Worm (Caenorhabditis elegans): Measurements from ENCODE around the gene tag-281.
A peak's percentile ranks its signal among the peaks of the same experiment; 100 is the strongest.

The tag-281 gene

DNA sequence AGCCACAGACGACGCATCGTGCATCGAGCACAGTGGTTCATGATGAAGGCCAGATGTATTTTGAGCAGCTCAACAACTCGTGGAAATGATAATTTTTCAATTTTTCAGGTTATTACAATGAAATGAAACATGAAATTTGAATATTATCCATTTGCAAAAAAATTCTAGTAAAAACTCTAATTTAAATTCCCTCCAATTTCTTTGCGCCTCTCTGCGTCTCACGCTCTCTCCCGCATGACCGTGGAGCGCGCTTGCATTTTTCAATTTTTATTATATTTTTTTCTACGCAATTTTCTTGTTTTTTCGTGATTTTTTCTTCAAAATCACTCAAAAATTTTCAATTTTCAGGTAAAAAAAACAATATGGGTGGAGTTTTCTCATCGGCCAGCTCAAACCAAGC, at the start of gene tag-281:
Gene tag-281, plus strand, starts transcription at position 340 of the 400 bp plus-strand sequence.
- peak; percentile 68 for TF ChIP-seq nfya-1 (tag; optimal IDR thresholded peaks at IDR 0.05)
- peak; percentile 47 for TF ChIP-seq unc-42 (tag; optimal IDR thresholded peaks at IDR 0.05)
- TF ChIP-seq hlh-13 (GFP tag; optimal IDR thresholded peaks at IDR 0.05) = no peak
- TF ChIP-seq pat-9 (tag; optimal IDR thresholded peaks at IDR 0.05) = no peak
- no peak for TF ChIP-seq rnt-1 (tag; optimal IDR thresholded peaks at IDR 0.05)
- TF ChIP-seq ceh-34 (tag; optimal IDR thresholded peaks at IDR 0.05) = peak; percentile 12
- no peak for TF ChIP-seq sdc-2 (tag; optimal IDR thresholded peaks at IDR 0.05)
- TF ChIP-seq eyg-1 (tag; optimal IDR thresholded peaks at IDR 0.05) = no peak
- TF ChIP-seq pax-1 (tag; optimal IDR thresholded peaks at IDR 0.05) = peak; percentile 6
- peak; percentile 25 for TF ChIP-seq ceh-18 (tag; optimal IDR thresholded peaks at IDR 0.05)
- TF ChIP-seq pqm-1 (tag; optimal IDR thresholded peaks at IDR 0.05) = no peak
- no peak for TF ChIP-seq odd-2 (tag; optimal IDR thresholded peaks at IDR 0.05)
- TF ChIP-seq elt-2 (tag; optimal IDR thresholded peaks at IDR 0.05) = no peak
- TF ChIP-seq ceh-48 (tag; optimal IDR thresholded peaks at IDR 0.05) = peak; percentile 3
- peak; percentile 15 for TF ChIP-seq ceh-31 (tag; optimal IDR thresholded peaks at IDR 0.05)
- TF ChIP-seq unc-86 (tag; optimal IDR thresholded peaks at IDR 0.05) = peak; percentile 21

DNA sequence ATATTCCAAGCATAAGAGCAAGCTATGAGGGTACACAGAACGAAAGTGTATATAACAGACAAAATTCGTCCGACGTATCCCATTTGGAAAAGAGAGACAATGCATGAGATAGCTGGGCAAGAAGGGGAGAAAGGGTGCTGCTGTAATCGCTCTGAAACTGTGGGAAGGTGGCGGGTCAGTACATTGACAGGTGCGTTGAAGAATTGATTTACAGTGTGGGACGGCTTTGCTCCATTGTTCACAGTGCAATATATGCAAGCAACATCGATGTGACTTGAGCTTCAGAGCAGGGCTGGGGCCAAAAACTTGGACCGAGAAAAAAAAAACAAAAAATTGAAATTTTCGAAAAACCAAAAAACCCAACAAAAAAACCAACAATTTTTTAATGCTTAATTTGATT, 49.5 kb upstream of the tag-281 start, which contains the start of gene F57G9.3:
Gene F57G9.3, minus strand, starts transcription at position 101 of the 400 bp plus-strand sequence.
- TF ChIP-seq che-1 (tag; optimal IDR thresholded peaks at IDR 0.05) (no peak), ceh-48 (tag; optimal IDR thresholded peaks at IDR 0.05) (no peak), odd-2 (tag; optimal IDR thresholded peaks at IDR 0.05) (no peak), hlh-13 (GFP tag; optimal IDR thresholded peaks at IDR 0.05) (no peak), pha-2 (tag; optimal IDR thresholded peaks at IDR 0.05) (no peak)

DNA sequence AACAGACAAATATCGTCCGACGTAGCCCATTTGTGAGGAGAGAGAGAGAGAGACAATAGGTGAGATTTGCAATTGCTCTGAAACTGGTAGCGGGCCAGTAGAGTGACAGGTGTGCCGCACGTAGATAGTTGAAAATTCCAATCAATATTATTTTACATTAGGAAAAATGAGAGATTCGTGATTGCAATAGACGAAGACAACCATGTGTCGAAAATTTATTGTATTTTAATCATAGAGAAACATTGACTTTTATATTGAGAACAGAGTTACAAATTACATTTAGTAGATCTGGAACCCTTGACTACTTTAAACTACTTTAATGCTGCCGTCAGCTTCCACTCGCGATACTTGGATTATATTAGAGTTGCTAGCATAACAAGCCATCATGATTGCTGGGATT, 47.1 kb upstream of the tag-281 start, which contains the start of gene Y57A10C.1:
Gene Y57A10C.1, minus strand, starts transcription at position 101 of the 400 bp plus-strand sequence.
- no peak for TF ChIP-seq ahr-1 (tag; optimal IDR thresholded peaks at IDR 0.05)
- no peak for TF ChIP-seq sox-4 (tag; optimal IDR thresholded peaks at IDR 0.05)
- TF ChIP-seq eyg-1 (tag; optimal IDR thresholded peaks at IDR 0.05) = no peak
- TF ChIP-seq elt-4 (tag; optimal IDR thresholded peaks at IDR 0.05) = no peak
- no peak for TF ChIP-seq sox-2 (GFP tag; IDR thresholded peaks at IDR 0.05)
- no peak for TF ChIP-seq ceh-6 (GFP tag; optimal IDR thresholded peaks at IDR 0.05)
- TF ChIP-seq hlh-15 (tag; optimal IDR thresholded peaks at IDR 0.05) = no peak
- TF ChIP-seq ceh-45 (GFP tag; IDR thresholded peaks at IDR 0.05) = no peak
- no peak for TF ChIP-seq unc-55 (GFP tag; optimal IDR thresholded peaks at IDR 0.05)
- TF ChIP-seq tbx-7 (tag; optimal IDR thresholded peaks at IDR 0.05) = no peak
- TF ChIP-seq odd-2 (tag; optimal IDR thresholded peaks at IDR 0.05) = no peak
- no peak for TF ChIP-seq fax-1 (tag; optimal IDR thresholded peaks at IDR 0.05)
- TF ChIP-seq hlh-6 (tag; optimal IDR thresholded peaks at IDR 0.05) = no peak
- TF ChIP-seq nfya-1 (tag; optimal IDR thresholded peaks at IDR 0.05) = no peak

DNA sequence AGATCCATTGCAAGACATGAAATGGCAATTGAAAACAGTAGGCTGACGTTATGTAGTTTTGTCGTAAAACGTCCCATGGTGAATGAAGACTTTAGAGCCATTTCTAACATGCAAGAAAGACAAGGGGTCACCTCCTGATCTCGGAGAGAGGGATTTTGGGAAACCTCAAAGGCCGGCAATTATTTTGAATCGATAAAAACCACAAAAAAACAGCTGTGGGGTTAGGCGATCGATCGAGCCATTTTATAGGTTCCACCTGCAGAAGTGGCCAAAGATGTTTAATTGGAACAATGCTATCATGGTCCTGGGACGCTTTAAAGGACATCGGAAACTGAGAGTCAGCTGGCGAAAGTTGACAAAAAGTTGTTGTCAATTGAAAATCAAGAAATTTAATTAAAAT, 44.8 kb upstream of the tag-281 start, which contains the start of gene Y57A10C.11:
Gene Y57A10C.11, minus strand, starts transcription at position 101 of the 400 bp plus-strand sequence.
- TF ChIP-seq F13H6.1 (tag; optimal IDR thresholded peaks at IDR 0.05) = no peak
- TF ChIP-seq odd-2 (tag; optimal IDR thresholded peaks at IDR 0.05) = no peak
- no peak for TF ChIP-seq rnt-1 (tag; optimal IDR thresholded peaks at IDR 0.05)
- no peak for TF ChIP-seq npax-4 (tag; optimal IDR thresholded peaks at IDR 0.05)
- TF ChIP-seq unc-86 (tag; optimal IDR thresholded peaks at IDR 0.05) = no peak

DNA sequence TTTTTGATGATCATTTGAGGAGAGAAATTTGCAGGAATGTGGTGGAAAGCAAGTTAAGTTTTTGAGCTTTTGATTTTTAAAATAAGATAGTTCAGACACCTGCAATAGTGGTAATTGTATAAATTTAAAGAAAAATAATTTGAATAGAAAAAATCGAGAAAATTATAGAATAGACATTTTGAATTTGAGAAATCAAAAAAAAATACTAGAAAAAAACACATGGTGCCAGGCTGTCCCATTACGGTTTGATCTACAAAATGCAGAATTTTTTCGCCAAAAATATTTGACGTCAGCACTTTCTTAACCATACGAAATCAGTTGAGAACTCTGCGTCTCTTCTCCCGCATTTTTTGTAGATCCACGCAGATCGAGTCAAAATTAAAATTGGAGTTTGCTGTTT, 42.0 kb upstream of the tag-281 start, which contains the start of gene sre-27:
Gene sre-27, minus strand, starts transcription at position 101 of the 400 bp plus-strand sequence.
- TF ChIP-seq elt-2 (tag; optimal IDR thresholded peaks at IDR 0.05) (no peak), ceh-48 (tag; optimal IDR thresholded peaks at IDR 0.05) (no peak), che-1 (tag; optimal IDR thresholded peaks at IDR 0.05) (no peak), unc-3 (GFP tag; conservative IDR thresholded peaks at IDR 0.05) (no peak), unc-3 (tag; optimal IDR thresholded peaks at IDR 0.05) (no peak), ceh-24 (tag; optimal IDR thresholded peaks at IDR 0.05) (no peak), eyg-1 (tag; optimal IDR thresholded peaks at IDR 0.05) (no peak), ref-2 (tag; optimal IDR thresholded peaks at IDR 0.05) (no peak), ceh-2 (tag; optimal IDR thresholded peaks at IDR 0.05) (no peak), fax-1 (tag; optimal IDR thresholded peaks at IDR 0.05) (no peak), unc-42 (tag; optimal IDR thresholded peaks at IDR 0.05) (no peak), K09A11.1 (tag; optimal IDR thresholded peaks at IDR 0.05; ENCODE audit: insufficient read depth) (no peak), ceh-45 (GFP tag; IDR thresholded peaks at IDR 0.05) (no peak), Y22D7AL.16 (tag; optimal IDR thresholded peaks at IDR 0.05) (no peak), ceh-22 (tag; optimal IDR thresholded peaks at IDR 0.05) (no peak), npax-4 (tag; optimal IDR thresholded peaks at IDR 0.05) (no peak)

Data from whole organism, late embryonic.